Fruit fly (Drosophila melanogaster): ENCODE measurements around the gene Gapdh2.

Gapdh2 gene

dm6 chrX:15869843-15870242 is 1.9 kb downstream of the Gapdh2 start, which contains the start of gene CG16952 (continued):
- TF ChIP-seq NC2α (GFP tag; optimal IDR thresholded peaks at IDR 0.05) (no peak), chif (GFP tag; optimal IDR thresholded peaks at IDR 0.05) (no peak), CG18476 (GFP tag; optimal IDR thresholded peaks at IDR 0.05) (no peak), CG34224 (GFP tag; IDR thresholded peaks at IDR 0.05; ENCODE audit: partially characterized antibody) (peak; percentile 85), CG1792 (GFP tag; optimal IDR thresholded peaks at IDR 0.05) (no peak), CG2116 (GFP tag; optimal IDR thresholded peaks at IDR 0.05) (peak; percentile 96), CG2199 (GFP tag; IDR thresholded peaks at IDR 0.05) (no peak), ssp (GFP tag; IDR thresholded peaks at IDR 0.05) (peak; percentile 91), CG9727 (GFP tag; optimal IDR thresholded peaks at IDR 0.05) (peak; percentile 12), fd96Cb (tag; optimal IDR thresholded peaks at IDR 0.05) (no peak), Blimp-1 (GFP tag; optimal IDR thresholded peaks at IDR 0.05) (no peak), bigmax (GFP tag; optimal IDR thresholded peaks at IDR 0.05) (no peak), ewg (GFP tag; optimal IDR thresholded peaks at IDR 0.05) (no peak), CG10267 (tag; optimal IDR thresholded peaks at IDR 0.05) (peak; percentile 47), Meics (GFP tag; optimal IDR thresholded peaks at IDR 0.05) (no peak), mld (GFP tag; IDR thresholded peaks at IDR 0.05; ENCODE audit: partially characterized antibody) (peak; percentile 62; the same call in 1 of the 3 replicates), luna (GFP tag; optimal IDR thresholded peaks at IDR 0.05) (no peak), MBD-R2 (GFP tag; IDR thresholded peaks at IDR 0.05) (0 out of 2 replicates have a peak, but pooled peaks have one; percentile 20), nerfin-2 (GFP tag; IDR thresholded peaks at IDR 0.05; ENCODE audit: partially characterized antibody) (peak; percentile 95), Six4 (GFP tag; optimal IDR thresholded peaks at IDR 0.05) (no peak), vvl (GFP tag; IDR thresholded peaks at IDR 0.05) (no peak), CG2678 (tag; optimal IDR thresholded peaks at IDR 0.05) (no peak), Dip2 (GFP tag; IDR thresholded peaks at IDR 0.05) (no peak), CG31365 (tag; optimal IDR thresholded peaks at IDR 0.05) (no peak), salm (tag; optimal IDR thresholded peaks at IDR 0.05) (no peak), z (GFP tag; IDR thresholded peaks at IDR 0.05) (no peak), CG4404 (GFP tag; IDR thresholded peaks at IDR 0.05) (no peak), bcd (GFP tag; optimal IDR thresholded peaks at IDR 0.05) (no peak), her (GFP tag; optimal IDR thresholded peaks at IDR 0.05) (no peak), CG3163 (GFP tag; optimal IDR thresholded peaks at IDR 0.05) (no peak), CG16813 (GFP tag; IDR thresholded peaks at IDR 0.05; ENCODE audit: partially characterized antibody) (peak; percentile 93), Rx (GFP tag; IDR thresholded peaks at IDR 0.05) (no peak), gcm2 (GFP tag; optimal IDR thresholded peaks at IDR 0.05) (no peak), Pdp1 (GFP tag; optimal IDR thresholded peaks at IDR 0.05) (peak in 1 of 2 experiments; percentile 91), vfl (GFP tag; optimal IDR thresholded peaks at IDR 0.05) (no peak), ems (GFP tag; optimal IDR thresholded peaks at IDR 0.05) (no peak), CG14965 (GFP tag; optimal IDR thresholded peaks at IDR 0.05; ENCODE audit: borderline replicate concordance) (no peak), Stat92E (GFP tag; optimal IDR thresholded peaks at IDR 0.05) (no peak), CG4617 (GFP tag; optimal IDR thresholded peaks at IDR 0.05; ENCODE audit: borderline replicate concordance) (peak; percentile 26), gem (tag; optimal IDR thresholded peaks at IDR 0.05) (peak; percentile 9), pnt (GFP tag; optimal IDR thresholded peaks at IDR 0.05) (no peak), lbe (GFP tag; optimal IDR thresholded peaks at IDR 0.05) (no peak), stwl (tag; optimal IDR thresholded peaks at IDR 0.05) (peak; percentile 76), CG8388 (GFP tag; optimal IDR thresholded peaks at IDR 0.05) (no peak), Bgb (GFP tag; IDR thresholded peaks at IDR 0.05; ENCODE audit: partially characterized antibody) (peak; percentile 83), CG5953 (GFP tag; IDR thresholded peaks at IDR 0.05) (no peak), run (tag; optimal IDR thresholded peaks at IDR 0.05) (no peak), B-H2 (GFP tag; optimal IDR thresholded peaks at IDR 0.05) (no peak), Asciz (GFP tag; optimal IDR thresholded peaks at IDR 0.05) (no peak), abd-A (tag; optimal IDR thresholded peaks at IDR 0.05) (no peak)
